Fruit fly (Drosophila melanogaster): ENCODE results near the gene Ptp61F.
"Not testable (repeated sequence)": the region's sequence is repeated elsewhere in the genome, so short reads cannot be mapped to it uniquely, and the experiment has no call there.

- TF ChIP-seq CG1621 (tag; optimal IDR thresholded peaks at IDR 0.05); CG10669 (GFP tag; optimal IDR thresholded peaks at IDR 0.05); CG10631 (GFP tag; optimal IDR thresholded peaks at IDR 0.05); Hr39 (GFP tag; optimal IDR thresholded peaks at IDR 0.05): not testable (repeated sequence)
Observed at dm6 chr3L:1398286-1398685, 76.8 kb downstream of the Ptp61F start, which contains the start of gene CG32320.
